Fruit fly (Drosophila melanogaster): ENCODE data around the gene Acsx1L.

- TF ChIP-seq tj (GFP tag; optimal IDR thresholded peaks at IDR 0.05) (no peak), pad (GFP tag; optimal IDR thresholded peaks at IDR 0.05) (no peak), ovo (GFP tag; optimal IDR thresholded peaks at IDR 0.05) (no peak), CG14711 (tag; optimal IDR thresholded peaks at IDR 0.05) (no peak), Mnt (GFP tag; optimal IDR thresholded peaks at IDR 0.05) (no peak), bab1 (GFP tag; optimal IDR thresholded peaks at IDR 0.05) (no peak), kay (GFP tag; ENCODE audit: borderline replicate concordance) (no peak), CG33017 (tag; optimal IDR thresholded peaks at IDR 0.05) (no peak), CG7101 (tag; optimal IDR thresholded peaks at IDR 0.05) (no peak), Crg-1 (GFP tag; optimal IDR thresholded peaks at IDR 0.05) (no peak), cnc (optimal IDR thresholded peaks at IDR 0.05) (no peak), CG7045 (GFP tag; optimal IDR thresholded peaks at IDR 0.05) (no peak)
Observed at dm6 chr3R:19803539-19803938, 30.5 kb upstream of the Acsx1L start.

All from whole organism, adult.